Fruit fly (Drosophila melanogaster) whole organism, embryonic: Measurements from ENCODE around the gene CheA75a.

Experiments
- Abd-B ChIP-seq: fragments of 200-800 bp; sonication (Bioruptor generic); optimal IDR thresholded peaks from 2 replicates; lab custom pipeline; 2018; ENCODE audit warnings: missing biosample characterization, mild to moderate bottlenecking, missing genetic modification characterization, moderate library complexity
- Aef1 ChIP-seq: fragments of 200-800 bp; sonication (Bioruptor generic); IDR thresholded peaks from 3 replicates; pipeline ENCODE4 v1.3.6; 2022; ENCODE audit warnings: missing biosample characterization, missing genetic modification characterization
- B-H2 ChIP-seq: fragments of 200-800 bp; sonication (Bioruptor generic); optimal IDR thresholded peaks from 2 replicates; lab custom pipeline; 2018; ENCODE audit warnings: missing biosample characterization, mild to moderate bottlenecking, missing genetic modification characterization
- Blimp-1 ChIP-seq: fragments of 200-800 bp; sonication (Bioruptor generic); optimal IDR thresholded peaks from 3 replicates; lab custom pipeline; 2018; ENCODE audit warnings: missing biosample characterization, missing genetic modification characterization, mild to moderate bottlenecking, moderate library complexity, missing genetic modification reagents
- C15 ChIP-seq: fragments of 200-800 bp; sonication (Bioruptor generic); IDR thresholded peaks from 3 replicates; pipeline ENCODE4 v1.3.6; 2022; ENCODE audit warnings: missing biosample characterization, missing genetic modification characterization
- CG10274 ChIP-seq: fragments of 200-800 bp; sonication (Bioruptor generic); optimal IDR thresholded peaks from 3 replicates; lab custom pipeline; 2017; ENCODE audit warnings: missing biosample characterization, mild to moderate bottlenecking, missing genetic modification characterization
- CG10321 ChIP-seq: fragments of 200-800 bp; sonication (Bioruptor generic); IDR thresholded peaks from 2 replicates; pipeline ENCODE4 v1.3.6; 2022; ENCODE audit warnings: missing biosample characterization, missing genetic modification characterization
- CG10366 ChIP-seq: fragments of 200-800 bp; sonication (Bioruptor generic); IDR thresholded peaks from 2 replicates; pipeline ENCODE4 v1.3.6; 2022; ENCODE audit warnings: missing biosample characterization, missing genetic modification characterization
- CG1233 ChIP-seq: fragments of 200-800 bp; sonication (Bioruptor generic); optimal IDR thresholded peaks from 4 replicates; lab custom pipeline; 2018; ENCODE audit warnings: missing biosample characterization, mild to moderate bottlenecking, missing genetic modification characterization
- CG12391 ChIP-seq: fragments of 200-800 bp; sonication (Bioruptor generic); optimal IDR thresholded peaks from 3 replicates; lab custom pipeline; 2018; ENCODE audit warnings: missing biosample characterization, mild to moderate bottlenecking, missing genetic modification characterization, moderate library complexity
- CG13296 ChIP-seq: fragments of 200-800 bp; sonication (Bioruptor generic); optimal IDR thresholded peaks from 3 replicates; lab custom pipeline; 2018; ENCODE audit warnings: missing biosample characterization, mild to moderate bottlenecking, missing genetic modification characterization
- CG14014 ChIP-seq: fragments of 200-800 bp; sonication (Bioruptor generic); IDR thresholded peaks from 2 replicates; pipeline ENCODE4 v1.3.6; 2022; ENCODE audit warnings: missing biosample characterization, missing genetic modification characterization
- CG17568 ChIP-seq: fragments of 200-800 bp; sonication (Bioruptor generic); optimal IDR thresholded peaks from 2 replicates; lab custom pipeline; 2018; ENCODE audit warnings: missing biosample characterization, mild to moderate bottlenecking, missing genetic modification characterization, moderate library complexity
- CG18599 ChIP-seq: fragments of 200-800 bp; sonication (Bioruptor generic); optimal IDR thresholded peaks from 3 replicates; lab custom pipeline; 2017; ENCODE audit warnings: missing biosample characterization, missing genetic modification characterization, mild to moderate bottlenecking, moderate library complexity, missing genetic modification reagents
- CG32772 ChIP-seq: fragments of 200-800 bp; sonication (Bioruptor generic); IDR thresholded peaks from 2 replicates; pipeline ENCODE4 v1.3.6; 2022; ENCODE audit warnings: missing biosample characterization, missing genetic modification characterization
- CG3281 ChIP-seq: fragments of 200-800 bp; sonication (Bioruptor generic); optimal IDR thresholded peaks from 3 replicates; lab custom pipeline; 2017; ENCODE audit warnings: missing biosample characterization, mild to moderate bottlenecking, missing genetic modification characterization
- CG4282 ChIP-seq: fragments of 200-800 bp; sonication (Bioruptor generic); optimal IDR thresholded peaks from 2 replicates; lab custom pipeline; 2016; ENCODE audit warnings: missing biosample characterization, missing genetic modification characterization
- CG4360 ChIP-seq: fragments of 200-800 bp; sonication (Bioruptor generic); IDR thresholded peaks from 2 replicates; pipeline ENCODE4 v1.3.6; 2022; ENCODE audit warnings: missing biosample characterization, missing genetic modification characterization
- CG4617 ChIP-seq: fragments of 200-800 bp; sonication (Bioruptor generic); optimal IDR thresholded peaks from 3 replicates; lab custom pipeline; 2016; ENCODE audit warnings: missing biosample characterization, missing genetic modification characterization, borderline replicate concordance
- CG7786 ChIP-seq: fragments of 200-800 bp; sonication (Bioruptor generic); optimal IDR thresholded peaks from 2 replicates; lab custom pipeline; 2016; ENCODE audit warnings: missing biosample characterization, missing genetic modification characterization
- CG9797 ChIP-seq: fragments of 200-800 bp; sonication (Bioruptor generic); optimal IDR thresholded peaks from 3 replicates; lab custom pipeline; 2018; ENCODE audit warnings: missing biosample characterization, mild to moderate bottlenecking, missing genetic modification characterization
- CHES-1-like ChIP-seq: fragments of 200-800 bp; sonication (Bioruptor generic); optimal IDR thresholded peaks from 2 replicates; lab custom pipeline; 2016; ENCODE audit warnings: missing biosample characterization, missing genetic modification characterization
- D19B ChIP-seq: fragments of 200-800 bp; sonication (Bioruptor generic); optimal IDR thresholded peaks from 2 replicates; lab custom pipeline; 2017; ENCODE audit warnings: missing biosample characterization, mild to moderate bottlenecking, missing genetic modification characterization
- Deaf1 ChIP-seq: fragments of 200-800 bp; optimal IDR thresholded peaks from 3 replicates; lab custom pipeline; 2019; ENCODE audit warnings: missing biosample characterization, mild to moderate bottlenecking, missing genetic modification characterization, moderate library complexity
- Ets97D ChIP-seq: fragments of 200-800 bp; sonication (Bioruptor generic); optimal IDR thresholded peaks from 3 replicates; lab custom pipeline; 2016; ENCODE audit warnings: missing biosample characterization, missing genetic modification characterization
- HmgD ChIP-seq: fragments of 200-800 bp; sonication (Bioruptor generic); optimal IDR thresholded peaks from 3 replicates; lab custom pipeline; 2016; ENCODE audit warnings: missing biosample characterization, missing genetic modification characterization
- Hr51 ChIP-seq, 2 experiments: fragments of 200-800 bp; sonication (Bioruptor generic); optimal IDR thresholded peaks; 2 replicates in 1 of 2; 3 replicates in 1 of 2; lab custom pipeline; 2016 to 2018; ENCODE audit warnings: missing biosample characterization in 2 of 2, missing genetic modification characterization in 2 of 2, mild to moderate bottlenecking in 1 of 2, moderate library complexity in 1 of 2
- NK7.1 ChIP-seq: fragments of 200-800 bp; sonication (Bioruptor generic); optimal IDR thresholded peaks from 3 replicates; lab custom pipeline; 2016; ENCODE audit warnings: missing biosample characterization, missing genetic modification characterization
- Pdp1 ChIP-seq, 2 experiments: fragments of 200-800 bp; sonication (Bioruptor generic); optimal IDR thresholded peaks; 3 replicates each; lab custom pipeline; 2016; ENCODE audit warnings: missing biosample characterization in 2 of 2, missing genetic modification characterization in 2 of 2, mild to moderate bottlenecking in 1 of 2, moderate library complexity in 1 of 2
- Sox100B ChIP-seq: fragments of 200-800 bp; sonication (Bioruptor generic); optimal IDR thresholded peaks from 3 replicates; lab custom pipeline; 2018; ENCODE audit warnings: missing biosample characterization, mild to moderate bottlenecking, missing genetic modification characterization
- Spps ChIP-seq: fragments of 200-800 bp; sonication (Bioruptor generic); optimal IDR thresholded peaks from 2 replicates; lab custom pipeline; 2018; ENCODE audit warnings: missing biosample characterization, mild to moderate bottlenecking, missing genetic modification characterization
- dan ChIP-seq: fragments of 200-800 bp; sonication (Bioruptor generic); IDR thresholded peaks from 2 replicates; pipeline ENCODE4 v1.3.6; 2022; ENCODE audit warnings: missing biosample characterization, missing genetic modification characterization
- danr ChIP-seq: fragments of 200-800 bp; sonication (Bioruptor generic); IDR thresholded peaks from 2 replicates; pipeline ENCODE4 v1.3.6; 2022; ENCODE audit warnings: missing biosample characterization, missing genetic modification characterization
- dysf ChIP-seq: fragments of 200-800 bp; sonication (Bioruptor generic); IDR thresholded peaks from 3 replicates; pipeline ENCODE4 v1.3.6; 2022; ENCODE audit warnings: missing biosample characterization, missing genetic modification characterization
- emc ChIP-seq: fragments of 200-800 bp; sonication (Bioruptor generic); optimal IDR thresholded peaks from 2 replicates; lab custom pipeline; 2016; ENCODE audit warnings: missing biosample characterization, missing genetic modification characterization
- exex ChIP-seq: fragments of 200-800 bp; sonication (Bioruptor generic); optimal IDR thresholded peaks from 4 replicates; lab custom pipeline; 2018; ENCODE audit warnings: missing biosample characterization, mild to moderate bottlenecking, missing genetic modification characterization, moderate library complexity
- ham ChIP-seq: fragments of 200-800 bp; sonication (Bioruptor generic); IDR thresholded peaks from 2 replicates; pipeline ENCODE4 v1.3.6; 2022; ENCODE audit warnings: missing biosample characterization, missing genetic modification characterization
- hb ChIP-seq: fragments of 200-800 bp; sonication (Bioruptor generic); IDR thresholded peaks from 3 replicates; pipeline ENCODE4 v1.3.6; 2022; ENCODE audit warnings: missing biosample characterization, missing genetic modification characterization; ENCODE audit not compliant: partially characterized antibody
- her ChIP-seq: fragments of 200-800 bp; sonication (Bioruptor generic); optimal IDR thresholded peaks from 2 replicates; lab custom pipeline; 2016; ENCODE audit warnings: missing biosample characterization, missing genetic modification characterization
- jing ChIP-seq: fragments of 200-800 bp; sonication (Bioruptor generic); optimal IDR thresholded peaks from 2 replicates; lab custom pipeline; 2018; ENCODE audit warnings: missing biosample characterization, mild to moderate bottlenecking, missing genetic modification characterization
- luna ChIP-seq: fragments of 200-800 bp; sonication (Bioruptor generic); optimal IDR thresholded peaks from 2 replicates; lab custom pipeline; 2016; ENCODE audit warnings: missing biosample characterization, missing genetic modification characterization
- mirr ChIP-seq: fragments of 200-800 bp; sonication (Bioruptor generic); optimal IDR thresholded peaks from 3 replicates; lab custom pipeline; 2018; ENCODE audit warnings: missing biosample characterization, mild to moderate bottlenecking, missing genetic modification characterization
- odd ChIP-seq: fragments of 200-800 bp; sonication (Bioruptor generic); optimal IDR thresholded peaks from 2 replicates; lab custom pipeline; 2017; ENCODE audit warnings: missing biosample characterization, mild to moderate bottlenecking, missing genetic modification characterization
- salm ChIP-seq: fragments of 200-800 bp; sonication (Bioruptor generic); optimal IDR thresholded peaks from 2 replicates; lab custom pipeline; 2018; ENCODE audit warnings: missing biosample characterization, mild to moderate bottlenecking, missing genetic modification characterization
- sima ChIP-seq: fragments of 200-800 bp; sonication (Bioruptor generic); optimal IDR thresholded peaks from 2 replicates; lab custom pipeline; 2016; ENCODE audit warnings: missing biosample characterization, missing genetic modification characterization
- tio ChIP-seq: fragments of 200-800 bp; sonication (Bioruptor generic); optimal IDR thresholded peaks from 2 replicates; lab custom pipeline; 2017; ENCODE audit warnings: missing biosample characterization, missing genetic modification characterization, inconsistent platforms
- tll ChIP-seq, 2 experiments: fragments of 200-800 bp in 1 of 2; fragments of >200 bp in 1 of 2; sonication (Bioruptor generic) in 1 of 2; optimal IDR thresholded peaks; 2 replicates each; lab custom pipeline; 2017 to 2019; ENCODE audit warnings: missing biosample characterization in 2 of 2, missing genetic modification characterization in 2 of 2, mild to moderate bottlenecking in 1 of 2, moderate library complexity in 1 of 2
- trem ChIP-seq: fragments of 200-800 bp; optimal IDR thresholded peaks from 3 replicates; lab custom pipeline; 2019; ENCODE audit warnings: missing biosample characterization, mild to moderate bottlenecking, missing genetic modification characterization, moderate library complexity
- unpg ChIP-seq: fragments of 200-800 bp; sonication (Bioruptor generic); optimal IDR thresholded peaks from 3 replicates; lab custom pipeline; 2018; ENCODE audit warnings: missing biosample characterization, mild to moderate bottlenecking, missing genetic modification characterization, moderate library complexity
- vnd ChIP-seq: fragments of 200-800 bp; sonication (Bioruptor generic); IDR thresholded peaks from 3 replicates; pipeline ENCODE4 v1.3.6; 2022; ENCODE audit warnings: missing biosample characterization, missing genetic modification characterization; ENCODE audit not compliant: partially characterized antibody

CheA75a gene

DNA sequence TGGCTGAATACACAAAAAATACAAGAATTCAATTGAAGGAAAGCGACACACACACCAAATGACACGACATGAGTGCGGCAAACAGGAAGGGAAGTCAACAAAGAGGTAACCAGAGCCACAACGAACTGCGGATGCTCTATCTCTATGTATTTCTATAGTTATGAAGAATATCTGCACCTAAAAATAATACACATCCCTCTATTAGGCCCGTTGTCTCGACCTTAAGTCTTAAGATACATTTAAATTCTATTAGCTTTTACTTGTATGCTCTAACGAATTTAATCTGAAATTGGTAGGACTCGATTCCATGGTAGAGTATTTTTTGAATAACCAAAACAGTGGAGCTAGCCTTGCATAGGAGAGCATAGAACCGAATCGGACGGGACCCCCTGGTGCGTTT, 29.3 kb downstream of the CheA75a start (continued):
- TF ChIP-seq exex (no peak), CHES-1-like (GFP tag; lab: Kevin White, UChicago) (peak; percentile 75), Hr51 (GFP tag; optimal IDR thresholded peaks at IDR 0.05; lab: Kevin White, UChicago) (peak; percentile 79 to 82), CG3281 (GFP tag; lab: Kevin White, UChicago) (peak; percentile 57), Spps (tag; lab: Kevin White, UChicago) (peak; percentile 95), salm (peak; percentile 81), danr (GFP tag; lab: Robert Waterston, UW) (peak; percentile 74; the same call in 1 of the 2 replicates), CG1233 (peak; percentile 79), Ets97D (GFP tag; lab: Kevin White, UChicago) (peak; percentile 61), C15 (GFP tag; lab: Robert Waterston, UW) (0 out of 3 replicates have a peak, but pooled peaks have one; percentile 43), CG4360 (GFP tag; lab: Robert Waterston, UW) (peak; percentile 82), ham (GFP tag; lab: Robert Waterston, UW) (no peak), tll (GFP tag; optimal IDR thresholded peaks at IDR 0.05; lab: Kevin White, UChicago) (peak in 1 of 2 experiments; percentile 37), tio (GFP tag; lab: Kevin White, UChicago) (peak; percentile 76), CG12391 (tag; lab: Kevin White, UChicago) (peak; percentile 95), CG32772 (peak; percentile 89), her (GFP tag; lab: Kevin White, UChicago) (peak; percentile 62), CG10274 (peak; percentile 84), CG10366 (GFP tag; lab: Robert Waterston, UW) (peak; percentile 82), Abd-B (GFP tag; lab: Kevin White, UChicago) (peak; percentile 78), odd (peak; percentile 75), Sox100B (GFP tag; lab: Kevin White, UChicago) (peak; percentile 81), vnd (GFP tag; lab: Robert Waterston, UW) (no peak), NK7.1 (GFP tag; lab: Kevin White, UChicago) (peak; percentile 86), CG4617 (GFP tag; lab: Kevin White, UChicago) (peak; percentile 52), trem (peak; percentile 87), B-H2 (GFP tag; lab: Kevin White, UChicago) (no peak), CG17568 (peak; percentile 85), mirr (no peak), CG9797 (GFP tag; lab: Kevin White, UChicago) (peak; percentile 33), CG14014 (GFP tag; lab: Robert Waterston, UW) (peak; percentile 68; the same call in 1 of the 2 replicates), HmgD (no peak), CG13296 (GFP tag; lab: Kevin White, UChicago) (no peak), CG7786 (peak; percentile 88), jing (GFP tag; lab: Kevin White, UChicago) (peak; percentile 79), dan (GFP tag; lab: Robert Waterston, UW) (peak; percentile 95; the same call in 1 of the 2 replicates), Blimp-1 (GFP tag; lab: Kevin White, UChicago) (peak; percentile 91), CG10321 (GFP tag; lab: Robert Waterston, UW) (no peak), unpg (GFP tag; lab: Kevin White, UChicago) (peak; percentile 93), hb (GFP tag; lab: Robert Waterston, UW) (no peak), D19B (GFP tag; lab: Kevin White, UChicago) (no peak), CG18599 (GFP tag; lab: Kevin White, UChicago) (peak; percentile 74), Deaf1 (tag; lab: Kevin White, UChicago) (peak; percentile 53), emc (GFP tag; lab: Kevin White, UChicago) (peak; percentile 45), dysf (GFP tag; lab: Robert Waterston, UW) (peak; percentile 90), luna (no peak), CG4282 (GFP tag; lab: Kevin White, UChicago) (peak; percentile 44), sima (GFP tag; lab: Kevin White, UChicago) (peak; percentile 53), Aef1 (GFP tag; lab: Robert Waterston, UW) (peak; percentile 67), Pdp1 (GFP tag; optimal IDR thresholded peaks at IDR 0.05; lab: Kevin White, UChicago) (peak; percentile 88 to 92)
